Worm (Caenorhabditis elegans): Measurements from ENCODE around the gene H38K22.9.
A peak's percentile ranks its signal among the peaks of the same experiment; 100 is the strongest.

H38K22.9 gene

DNA sequence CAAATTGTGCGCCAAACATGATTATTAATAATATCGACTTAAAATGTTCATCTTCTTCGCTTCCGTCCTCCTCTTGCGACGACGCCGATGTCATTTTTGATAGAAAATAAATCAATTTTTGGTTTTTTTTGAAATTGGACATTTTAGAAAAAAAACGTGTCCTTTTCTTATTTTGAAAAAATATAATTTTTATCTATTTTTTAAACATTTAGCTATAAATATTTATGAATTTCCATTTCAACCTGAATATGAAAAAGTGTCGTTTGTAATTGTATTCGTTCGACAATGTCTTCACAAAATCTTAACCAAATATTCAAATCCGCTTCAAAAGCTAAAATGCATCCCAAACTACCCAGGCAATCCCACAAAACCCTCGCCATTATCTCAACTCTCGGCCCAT is 36.6 kb upstream of the H38K22.9 start, which contains the start of gene R10E4.3:
Gene R10E4.3, minus strand, starts transcription at position 101 of the 400 bp plus-strand sequence.
- no peak for TF ChIP-seq elt-1 (tag; optimal IDR thresholded peaks at IDR 0.05)
- TF ChIP-seq nhr-43 (tag; optimal IDR thresholded peaks at IDR 0.05; ENCODE audit: poor library complexity, severe bottlenecking) = no peak
- TF ChIP-seq nhr-67 (tag; optimal IDR thresholded peaks at IDR 0.05) = no peak
- TF ChIP-seq snpc-4 (tag; optimal IDR thresholded peaks at IDR 0.05) = no peak
- no peak for TF ChIP-seq lin-15B (tag; optimal IDR thresholded peaks at IDR 0.05)
- TF ChIP-seq mml-1 (tag; optimal IDR thresholded peaks at IDR 0.05) = no peak
- no peak for TF ChIP-seq ceh-82 (tag; optimal IDR thresholded peaks at IDR 0.05)
- TF ChIP-seq ztf-11 (tag; optimal IDR thresholded peaks at IDR 0.05) = no peak
- TF ChIP-seq hmg-11 (tag; optimal IDR thresholded peaks at IDR 0.05) = no peak
- TF ChIP-seq ama-1 (optimal IDR thresholded peaks at IDR 0.05) = no peak
- TF ChIP-seq lin-39 (tag; optimal IDR thresholded peaks at IDR 0.05) = no peak
- no peak for TF ChIP-seq skn-1 (tag; optimal IDR thresholded peaks at IDR 0.05)
- no peak for TF ChIP-seq fkh-2 (tag; optimal IDR thresholded peaks at IDR 0.05)
- no peak for TF ChIP-seq elt-3 (tag; optimal IDR thresholded peaks at IDR 0.05)

DNA sequence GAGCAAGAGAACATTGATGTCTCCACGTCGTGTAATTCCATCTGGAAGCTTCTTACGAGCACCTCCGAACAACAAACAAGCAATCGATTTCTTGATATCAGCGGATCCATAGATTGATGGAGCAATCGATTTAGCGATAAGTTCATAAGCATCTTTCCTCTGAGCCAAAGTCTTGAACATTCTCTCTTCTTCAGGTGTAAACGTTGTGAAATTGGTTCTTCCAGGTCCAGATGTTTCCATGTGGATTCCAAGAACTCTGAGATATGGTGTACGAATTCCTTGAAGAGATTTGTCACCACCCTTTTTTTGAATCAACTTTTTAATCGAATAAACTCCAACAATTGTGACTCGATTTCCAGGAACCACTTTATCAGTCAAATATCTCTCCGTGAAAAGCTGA is 34.0 kb upstream of the H38K22.9 start:
- TF ChIP-seq ZK546.5 (tag; optimal IDR thresholded peaks at IDR 0.05) = no peak
- TF ChIP-seq ceh-82 (tag; optimal IDR thresholded peaks at IDR 0.05) = no peak
- TF ChIP-seq eor-1 (tag; optimal IDR thresholded peaks at IDR 0.05) = no peak
- no peak for TF ChIP-seq nhr-76 (tag; optimal IDR thresholded peaks at IDR 0.05)

DNA sequence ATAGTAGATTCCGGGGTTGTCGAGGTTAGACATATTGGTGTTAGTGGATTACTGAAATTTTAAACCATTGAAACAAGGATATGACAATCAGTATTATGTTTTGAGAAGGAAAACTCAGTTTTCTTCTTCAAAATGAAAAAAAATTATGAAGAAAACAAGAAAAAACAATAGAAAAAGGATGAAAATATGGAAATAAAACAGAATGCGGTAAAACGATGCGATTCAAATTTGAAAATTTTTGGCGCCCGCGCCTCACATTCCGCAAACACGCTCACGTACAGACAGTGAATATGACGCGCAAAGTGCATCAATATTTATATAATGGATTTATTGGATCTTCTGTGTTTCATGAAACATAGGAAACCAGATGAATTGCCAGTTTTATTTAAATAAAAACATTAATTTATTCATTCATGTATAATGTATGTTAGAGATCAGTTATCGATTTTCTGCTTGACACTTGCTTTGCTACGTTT is 32.7 kb upstream of the H38K22.9 start, which contains the start of gene mcm-5:
Gene mcm-5, minus strand, starts transcription at position 51 of the 476 bp plus-strand sequence.
- TF ChIP-seq nhr-25 (tag; optimal IDR thresholded peaks at IDR 0.05) (peak; percentile 36), nhr-23 (tag; optimal IDR thresholded peaks at IDR 0.05) (peak; percentile 31), nhr-28 (tag; optimal IDR thresholded peaks at IDR 0.05) (no peak), lin-15B (tag; optimal IDR thresholded peaks at IDR 0.05) (peak; percentile 50), fkh-2 (tag; optimal IDR thresholded peaks at IDR 0.05) (no peak), pha-4 (tag; optimal IDR thresholded peaks at IDR 0.05) (peak; percentile 69), lin-39 (tag; optimal IDR thresholded peaks at IDR 0.05) (peak; percentile 37), hmg-11 (tag; optimal IDR thresholded peaks at IDR 0.05) (peak; percentile 50), elt-3 (tag; optimal IDR thresholded peaks at IDR 0.05) (no peak), ceh-28 (tag; optimal IDR thresholded peaks at IDR 0.05) (peak; percentile 26), nfya-1 (tag; optimal IDR thresholded peaks at IDR 0.05; ENCODE audit: insufficient read depth) (peak; percentile 56)

DNA sequence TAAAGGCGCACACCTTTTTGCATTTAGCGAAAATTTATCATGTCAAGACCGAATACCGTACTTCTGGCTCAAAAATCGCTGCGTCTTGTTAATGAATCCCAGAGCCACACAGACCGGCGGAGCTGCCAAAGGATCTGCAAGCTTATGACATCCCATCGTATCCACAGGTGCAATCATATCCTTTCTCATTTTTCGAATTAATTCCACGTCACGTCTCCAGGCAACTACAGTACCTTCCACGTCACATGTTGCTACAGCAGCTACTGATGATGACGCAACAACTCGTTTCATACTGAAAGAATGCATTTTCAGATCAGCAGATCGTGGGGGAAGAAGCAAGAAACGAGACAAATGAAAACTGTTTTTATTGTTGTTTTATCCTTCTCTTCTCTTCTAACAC is 30.9 kb upstream of the H38K22.9 start, which contains the start of gene R10E4.6:
Gene R10E4.6, plus strand, starts transcription at position 301 of the 400 bp plus-strand sequence.
- no peak for TF ChIP-seq nhr-76 (tag; optimal IDR thresholded peaks at IDR 0.05)
- TF ChIP-seq nhr-12 (tag; optimal IDR thresholded peaks at IDR 0.05) = no peak
- no peak for TF ChIP-seq elt-3 (tag; optimal IDR thresholded peaks at IDR 0.05)

DNA sequence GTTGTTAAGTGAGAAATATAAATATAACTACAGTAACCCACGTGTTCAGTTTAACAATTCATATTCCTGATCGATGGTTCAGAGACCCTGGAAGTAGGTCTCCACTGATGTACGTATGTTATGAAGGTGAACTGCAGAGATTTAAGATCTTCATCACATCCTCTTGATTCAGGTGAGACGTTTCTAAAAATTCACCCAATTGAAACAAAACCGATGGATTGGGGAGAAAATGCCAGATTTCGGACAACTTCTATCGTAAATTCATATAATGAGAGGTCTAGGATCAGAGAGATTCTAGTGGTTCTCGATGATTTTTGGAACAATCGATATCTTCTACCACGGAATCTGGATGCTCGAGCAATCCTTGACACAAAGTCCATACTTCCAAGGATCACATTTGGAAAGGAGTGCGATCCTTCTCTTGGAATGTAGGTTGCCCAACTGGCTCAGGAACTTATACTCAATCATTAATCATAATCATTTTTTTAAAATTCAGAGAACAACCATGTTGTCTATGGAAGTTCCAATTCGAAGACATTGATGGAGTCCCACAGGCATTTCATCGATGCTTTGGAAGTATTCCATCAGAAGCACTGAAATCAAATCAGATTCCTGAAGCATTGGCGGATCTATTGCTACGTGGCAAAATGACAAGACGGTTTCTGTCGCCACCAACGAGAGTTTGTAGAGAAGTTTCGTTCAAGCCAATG is 29.7 kb upstream of the H38K22.9 start, which contains the start of the genes nth-1 and R10E4.7:
Gene nth-1, minus strand, starts transcription at position 101 of the 710 bp plus-strand sequence.
Gene R10E4.7, plus strand, starts transcription at position 660 of the 710 bp plus-strand sequence.
- no peak for TF ChIP-seq nhr-77 (tag; optimal IDR thresholded peaks at IDR 0.05)
- no peak for TF ChIP-seq lin-15B (tag; optimal IDR thresholded peaks at IDR 0.05)
- TF ChIP-seq aly-2 (tag; optimal IDR thresholded peaks at IDR 0.05) = no peak
- no peak for TF ChIP-seq ama-1 (optimal IDR thresholded peaks at IDR 0.05)
- no peak for TF ChIP-seq nhr-12 (tag; optimal IDR thresholded peaks at IDR 0.05)
- no peak for TF ChIP-seq unc-39 (tag; optimal IDR thresholded peaks at IDR 0.05)
- no peak for TF ChIP-seq pha-4 (tag; optimal IDR thresholded peaks at IDR 0.05)
- no peak for TF ChIP-seq eor-1 (tag; optimal IDR thresholded peaks at IDR 0.05)
- no peak for TF ChIP-seq nhr-11 (tag; optimal IDR thresholded peaks at IDR 0.05)
- TF ChIP-seq mml-1 (tag; optimal IDR thresholded peaks at IDR 0.05) = no peak
- TF ChIP-seq elt-1 (tag; optimal IDR thresholded peaks at IDR 0.05) = no peak
- no peak for TF ChIP-seq nhr-28 (tag; optimal IDR thresholded peaks at IDR 0.05)
- no peak for TF ChIP-seq ztf-11 (tag; optimal IDR thresholded peaks at IDR 0.05)
- no peak for TF ChIP-seq skn-1 (tag; optimal IDR thresholded peaks at IDR 0.05)
- no peak for TF ChIP-seq nhr-67 (tag; optimal IDR thresholded peaks at IDR 0.05)
- no peak for TF ChIP-seq hmg-11 (tag; optimal IDR thresholded peaks at IDR 0.05)
- TF ChIP-seq lin-39 (tag; optimal IDR thresholded peaks at IDR 0.05) = no peak

DNA sequence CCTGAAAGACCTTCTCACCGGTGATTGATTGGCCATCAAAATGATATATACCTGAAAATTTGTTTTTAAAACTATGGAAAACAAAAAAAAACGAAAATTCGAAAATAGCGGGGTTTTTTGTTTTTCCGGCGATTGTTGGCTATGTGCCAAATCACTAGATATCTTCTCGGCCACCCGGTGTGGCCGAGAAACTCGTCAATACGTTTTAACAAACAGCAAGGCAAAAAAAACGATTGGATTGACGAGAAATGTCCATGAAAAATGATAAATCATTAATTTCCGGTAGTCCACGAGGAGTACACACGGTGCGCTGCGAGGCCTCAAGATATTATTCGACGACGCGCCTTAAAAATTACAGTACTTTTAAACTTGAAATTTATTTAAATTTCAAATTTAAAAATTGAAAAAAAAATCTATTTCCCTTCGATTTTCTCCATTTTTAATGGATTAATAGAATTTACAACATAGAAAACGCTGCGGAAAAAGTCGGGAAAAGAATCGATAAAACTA is 22.9 kb upstream of the H38K22.9 start, which contains the start of gene R10E4.11:
Gene R10E4.11, minus strand, starts transcription at position 51 of the 510 bp plus-strand sequence.
- no peak for TF ChIP-seq pha-4 (tag; optimal IDR thresholded peaks at IDR 0.05)
- TF ChIP-seq hmg-11 (tag; optimal IDR thresholded peaks at IDR 0.05) = peak; percentile 12
